Worm (Caenorhabditis elegans) whole organism, L4/young adult: ENCODE data around the gene clh-2.

Experiments
- W03F9.2 ChIP-seq: fragments of 150-350 bp; optimal IDR thresholded peaks from 2 replicates; lab custom pipeline; 2014; ENCODE audit warnings: missing biosample characterization, missing genetic modification characterization
- dao-5 ChIP-seq: sonication (generic microtip); optimal IDR thresholded peaks from 2 replicates; lab custom pipeline; 2016; ENCODE audit warnings: missing genotype, missing genetic modification characterization, moderate library complexity, missing compliant biosample characterization
- him-1 ChIP-seq: sonication (generic microtip); optimal IDR thresholded peaks from 2 replicates; lab custom pipeline; 2016; ENCODE audit warnings: missing genotype, missing genetic modification reagents, missing genetic modification characterization, missing compliant biosample characterization

The clh-2 gene

DNA sequence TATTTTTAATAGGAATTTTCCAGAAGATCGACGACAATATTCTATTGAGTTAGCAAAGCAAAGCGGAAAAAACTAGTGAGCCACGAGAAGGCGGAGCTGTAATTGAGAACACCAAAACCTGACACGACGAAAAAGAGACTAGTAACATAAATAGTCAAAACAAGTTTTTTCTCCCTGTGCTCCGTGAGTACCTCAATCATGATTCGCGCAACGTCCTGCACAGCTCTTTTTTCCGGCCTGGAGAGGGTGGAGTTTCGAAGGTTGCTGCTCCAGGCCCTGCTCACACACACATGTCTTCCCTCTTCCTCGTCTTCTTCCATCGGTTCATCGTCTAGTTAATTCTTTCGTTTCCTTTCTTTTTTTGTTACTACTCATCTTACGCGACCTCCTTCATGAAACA, at the start of gene clh-2:
Gene clh-2 (plus strand): TSS at position 301 of the 400 bp plus-strand sequence.
- no peak for TF ChIP-seq him-1 (tag; lab: Kevin White, UChicago)
- no peak for TF ChIP-seq W03F9.2 (tag; lab: Kevin White, UChicago)
- TF ChIP-seq dao-5 (tag; lab: Kevin White, UChicago), result no peak

DNA sequence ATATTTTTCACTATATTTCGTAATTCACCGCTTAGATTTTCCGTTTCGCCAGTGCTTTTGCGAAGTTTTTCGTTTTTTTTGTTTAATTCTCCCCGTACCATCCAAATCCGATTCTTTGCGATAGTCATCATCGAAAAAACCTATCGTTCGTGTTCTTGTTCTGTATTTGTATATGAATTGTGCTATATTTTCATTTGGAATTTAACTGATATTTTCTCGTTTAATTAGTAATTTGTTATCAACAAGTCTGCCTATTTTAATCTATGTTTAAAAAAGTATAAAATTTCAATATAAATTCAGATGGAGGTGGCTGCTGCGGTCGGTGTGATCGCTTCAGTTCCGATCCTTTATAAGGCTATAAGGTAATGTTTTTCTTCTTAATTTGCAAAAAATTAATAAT, 49.1 kb upstream of the clh-2 start, which contains the start of gene samp-1:
Gene samp-1 (plus strand): TSS at position 301 of the 400 bp plus-strand sequence.
- TF ChIP-seq dao-5 (tag; lab: Kevin White, UChicago), result no peak

DNA sequence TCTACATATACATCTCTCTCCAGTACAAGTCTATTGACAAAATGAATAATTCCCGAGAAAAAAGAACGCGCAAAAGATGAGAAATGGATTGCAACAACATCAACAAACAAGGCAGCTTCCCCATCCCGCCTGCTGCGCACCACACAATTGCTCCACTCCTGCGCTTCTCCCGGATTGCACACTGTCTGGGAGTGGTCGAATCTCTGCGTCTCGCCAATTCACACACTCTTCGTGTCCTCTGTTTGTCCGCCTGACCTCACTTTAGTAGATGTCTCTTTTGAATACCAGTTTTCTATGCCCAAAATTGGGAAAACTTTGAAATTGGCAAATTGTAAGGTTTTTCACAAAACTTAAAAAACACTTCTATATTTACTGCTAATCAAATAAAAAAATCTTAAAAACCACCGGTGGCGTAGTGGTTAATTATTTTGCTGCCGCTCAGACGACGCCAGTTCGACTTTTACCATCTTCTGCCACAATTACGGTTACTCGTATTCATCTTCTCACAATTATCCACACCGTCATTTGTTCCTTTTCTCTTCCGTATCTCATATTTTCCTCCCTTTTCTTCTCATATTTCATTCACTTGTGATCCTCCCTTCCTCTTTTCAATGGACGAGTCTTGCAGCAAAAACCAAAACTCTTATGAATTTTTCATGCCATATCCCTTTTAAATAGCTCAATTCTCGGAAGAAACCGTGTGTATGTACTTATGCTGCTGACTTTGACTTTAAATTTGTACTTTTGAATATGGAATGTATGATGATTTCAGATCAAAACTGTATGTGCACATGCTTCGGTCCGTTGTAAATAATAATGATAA, 45.9 kb upstream of the clh-2 start, which contains the start of gene rsf-1:
Gene rsf-1 (plus strand): TSS at position 773 of the 823 bp plus-strand sequence.
- no peak for TF ChIP-seq dao-5 (tag; lab: Kevin White, UChicago)
- TF ChIP-seq him-1 (tag; lab: Kevin White, UChicago), result no peak
- no peak for TF ChIP-seq W03F9.2 (tag; lab: Kevin White, UChicago)

DNA sequence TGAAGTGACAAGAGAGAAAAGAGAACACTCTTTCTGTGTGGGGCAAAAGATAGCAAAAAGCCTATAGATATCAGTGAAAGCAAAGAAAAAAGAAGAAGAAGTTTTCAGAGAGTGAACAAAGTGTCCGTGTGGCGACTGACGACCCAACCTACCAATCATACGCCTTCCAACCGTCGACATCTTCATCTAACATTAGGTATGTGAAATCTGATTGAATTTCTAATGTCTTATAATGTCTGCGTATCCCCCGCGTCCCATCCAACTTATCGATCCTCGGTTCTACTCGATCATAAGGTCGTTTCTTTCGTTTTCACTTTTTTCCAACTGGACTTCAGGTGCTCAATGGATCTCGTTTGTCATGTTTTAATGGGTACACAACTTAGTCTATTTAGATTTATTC, 44.4 kb upstream of the clh-2 start:
- TF ChIP-seq W03F9.2 (tag; lab: Kevin White, UChicago) (no peak), dao-5 (tag; lab: Kevin White, UChicago) (no peak), him-1 (tag; lab: Kevin White, UChicago) (no peak)

DNA sequence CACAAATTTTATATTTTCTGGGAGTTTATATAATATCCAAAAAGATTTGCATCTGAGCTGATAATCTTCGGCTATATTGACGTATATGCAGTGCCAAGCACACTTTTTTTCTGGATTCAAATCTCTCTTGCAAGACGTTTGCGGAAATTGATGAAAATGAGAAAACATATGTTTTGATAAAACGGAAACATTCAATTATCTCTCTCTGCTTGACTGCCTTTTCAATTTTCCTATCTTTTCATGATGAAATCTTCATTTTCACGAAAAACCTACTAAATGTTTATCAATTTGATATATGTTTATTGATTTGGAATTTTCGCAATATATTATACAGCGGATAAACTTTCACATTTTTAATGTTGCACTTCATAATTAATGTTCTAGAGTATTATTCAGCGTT, 43.7 kb upstream of the clh-2 start:
- TF ChIP-seq him-1 (tag; lab: Kevin White, UChicago), result no peak
- TF ChIP-seq dao-5 (tag; lab: Kevin White, UChicago), result no peak
- no peak for TF ChIP-seq W03F9.2 (tag; lab: Kevin White, UChicago)

DNA sequence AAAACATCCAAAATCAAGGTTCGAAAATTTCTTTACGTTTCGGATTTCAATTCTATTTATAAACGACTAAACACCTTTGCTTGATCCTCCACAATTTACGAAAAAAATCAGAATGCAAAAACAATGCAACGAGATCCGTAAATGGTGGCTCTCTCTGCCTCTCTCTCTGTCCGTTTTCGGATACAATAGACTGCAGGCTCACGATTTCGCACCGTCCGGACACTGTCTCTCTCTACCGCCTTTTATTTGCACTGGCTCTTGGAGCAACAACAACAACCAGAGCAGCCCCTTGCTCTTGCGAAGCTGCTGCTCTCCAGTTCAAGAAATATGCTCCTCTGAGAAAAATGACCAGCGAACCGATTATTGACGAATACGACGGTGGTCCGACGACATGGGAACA, 39.5 kb upstream of the clh-2 start, which contains the start of gene T24F1.7:
Gene T24F1.7 (plus strand): TSS at position 301 of the 400 bp plus-strand sequence.
- TF ChIP-seq W03F9.2 (tag; lab: Kevin White, UChicago) (no peak), him-1 (tag; lab: Kevin White, UChicago) (no peak)

DNA sequence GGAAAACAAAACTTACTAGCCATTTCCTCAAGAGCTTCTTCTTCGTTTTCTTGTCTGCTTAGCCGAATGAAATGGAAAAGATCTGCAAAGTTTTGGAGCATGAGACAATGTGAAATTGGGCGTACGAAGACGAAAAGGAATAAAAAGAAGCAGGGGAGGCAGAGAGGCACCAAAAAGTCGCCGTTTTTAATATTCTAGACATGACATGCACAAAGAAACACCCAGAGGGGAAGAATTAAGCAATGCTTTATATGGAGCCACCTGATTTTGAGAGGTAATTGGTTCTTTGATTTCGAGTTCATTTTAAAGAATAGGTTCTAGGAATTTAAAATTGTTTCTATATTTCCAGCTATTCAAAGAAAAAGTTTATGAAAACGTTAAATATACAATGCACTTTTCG, 37.5 kb upstream of the clh-2 start, which contains the start of gene T24F1.4:
Gene T24F1.4 (minus strand): TSS at position 101 of the 400 bp plus-strand sequence.
- TF ChIP-seq him-1 (tag; lab: Kevin White, UChicago), result no peak
- no peak for TF ChIP-seq dao-5 (tag; lab: Kevin White, UChicago)
- no peak for TF ChIP-seq W03F9.2 (tag; lab: Kevin White, UChicago)

DNA sequence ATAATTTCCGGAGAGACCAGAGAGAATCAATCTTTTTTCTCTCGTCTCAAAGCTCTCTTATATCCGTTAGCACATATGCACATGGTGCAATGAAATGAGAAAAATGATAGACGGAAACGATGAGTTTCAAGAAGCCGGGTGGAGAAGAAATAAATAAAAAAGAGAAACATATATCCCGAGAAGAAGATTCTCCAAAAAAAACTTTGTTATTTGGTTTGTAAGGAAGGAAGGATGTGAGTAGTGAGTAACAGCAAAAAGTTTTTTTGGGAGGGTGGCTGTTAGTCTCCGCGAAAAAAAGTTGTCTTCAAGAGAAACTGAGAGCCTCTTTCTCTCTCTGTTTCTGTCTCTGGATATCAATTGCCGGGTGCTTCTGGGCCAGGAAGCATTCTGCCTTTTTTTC, 35.0 kb upstream of the clh-2 start:
- TF ChIP-seq dao-5 (tag; lab: Kevin White, UChicago) (no peak), W03F9.2 (tag; lab: Kevin White, UChicago) (no peak), him-1 (tag; lab: Kevin White, UChicago) (no peak)

DNA sequence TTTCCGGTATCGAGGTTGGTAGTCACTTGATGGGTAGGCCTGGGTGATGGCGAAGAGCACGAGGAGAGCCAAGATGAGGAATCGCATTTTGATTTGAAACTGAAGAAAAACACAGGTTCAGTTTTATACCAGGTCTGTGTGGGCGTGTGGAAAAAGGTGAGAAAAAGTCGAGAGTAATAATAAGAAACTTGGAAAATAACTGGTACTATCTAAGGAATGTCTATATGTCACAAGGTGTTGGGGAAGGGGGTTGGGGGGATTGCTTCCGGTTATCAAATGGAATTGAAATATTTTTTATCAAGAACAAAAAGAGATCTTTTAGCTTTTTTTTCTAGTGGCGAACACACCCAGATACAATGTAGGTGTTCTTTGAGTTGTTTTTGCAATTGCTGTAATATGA, 32.1 kb upstream of the clh-2 start, which contains the start of gene nlp-51:
Gene nlp-51 (minus strand): TSS at position 101 of the 400 bp plus-strand sequence.
- no peak for TF ChIP-seq W03F9.2 (tag; lab: Kevin White, UChicago)
- no peak for TF ChIP-seq dao-5 (tag; lab: Kevin White, UChicago)

DNA sequence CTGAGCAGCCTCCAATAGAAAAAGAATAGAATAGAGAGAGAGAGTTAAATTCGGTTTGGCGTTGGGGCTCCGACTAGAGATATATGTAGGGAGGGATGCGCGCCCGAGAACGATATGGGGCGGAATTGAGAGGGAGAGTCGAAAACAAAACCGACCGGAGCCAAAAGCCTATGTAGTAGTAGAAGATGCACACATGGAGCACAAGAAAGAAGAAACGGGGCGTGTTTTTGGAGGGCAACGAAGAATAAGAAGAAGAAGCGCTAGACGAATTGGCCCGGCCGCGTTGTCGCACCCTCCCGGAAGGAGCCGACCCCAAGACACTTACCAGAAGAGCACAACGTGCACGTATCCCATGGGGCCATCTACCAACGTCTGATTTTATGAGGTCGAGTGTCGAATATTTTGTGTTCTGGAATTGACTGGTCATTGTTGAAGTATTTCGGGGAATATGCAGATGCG, 22.6 kb upstream of the clh-2 start, which contains the start of gene tag-180:
Gene tag-180 (minus strand): TSS at position 409 of the 459 bp plus-strand sequence.
- TF ChIP-seq W03F9.2 (tag; lab: Kevin White, UChicago) (no peak), him-1 (tag; lab: Kevin White, UChicago) (no peak), dao-5 (tag; lab: Kevin White, UChicago) (no peak)

DNA sequence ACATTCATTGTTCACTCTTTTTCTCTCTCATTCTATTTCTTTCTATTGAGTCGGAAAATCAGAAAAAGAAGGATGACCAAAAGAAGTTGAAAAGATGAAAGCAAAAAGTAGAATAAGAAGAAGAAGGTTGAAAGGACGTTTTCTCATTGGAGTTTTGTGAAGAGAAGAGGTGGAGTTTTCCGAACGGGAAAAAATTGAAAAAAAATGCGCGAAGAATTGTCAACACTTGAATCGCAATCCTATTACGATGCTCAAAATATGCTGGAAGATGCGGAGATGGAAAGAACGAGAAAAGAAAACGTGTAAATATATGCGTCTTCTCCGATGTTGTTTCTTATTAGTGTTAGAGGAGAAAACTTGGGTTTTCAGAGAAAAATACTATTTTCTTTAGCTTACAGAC, 18.3 kb upstream of the clh-2 start:
- no peak for TF ChIP-seq dao-5 (tag; lab: Kevin White, UChicago)
- TF ChIP-seq W03F9.2 (tag; lab: Kevin White, UChicago), result no peak

DNA sequence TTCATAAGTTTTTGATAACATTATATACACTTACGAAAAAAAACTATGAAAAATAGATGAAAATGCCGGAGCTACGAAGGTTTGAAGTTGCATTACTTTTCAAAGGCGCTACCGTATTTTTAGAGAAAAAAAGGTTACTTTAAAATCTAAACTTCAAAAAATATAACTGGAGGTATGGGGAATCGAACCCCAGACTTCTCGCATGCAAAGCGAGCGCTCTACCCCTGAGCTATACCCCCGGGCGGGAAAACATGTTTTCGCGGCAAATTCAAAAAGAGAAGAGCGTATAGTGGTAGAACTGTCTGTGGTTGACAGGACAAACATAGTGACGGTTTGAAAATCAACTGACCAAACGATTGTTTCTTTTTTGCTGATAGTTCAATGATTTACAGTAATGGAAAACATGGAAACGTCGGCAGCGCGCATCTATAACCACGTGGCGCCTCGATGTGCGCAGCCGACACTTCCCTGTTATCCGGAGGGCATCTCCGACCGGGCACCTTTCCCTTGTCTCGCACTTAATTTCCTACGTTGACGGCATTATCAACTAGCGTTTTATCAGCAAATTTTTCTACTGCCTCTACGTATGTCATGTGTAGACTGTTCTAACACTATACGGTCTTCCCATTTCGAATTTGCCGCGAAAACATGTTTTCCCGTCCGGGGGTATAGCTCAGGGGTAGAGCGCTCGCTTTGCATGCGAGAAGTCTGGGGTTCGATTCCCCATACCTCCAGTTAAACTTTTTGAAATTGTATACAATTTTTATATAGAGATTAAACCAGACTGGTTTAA, 17.7 kb upstream of the clh-2 start:
- TF ChIP-seq dao-5 (tag; lab: Kevin White, UChicago), result no peak
- no peak for TF ChIP-seq W03F9.2 (tag; lab: Kevin White, UChicago)
- TF ChIP-seq him-1 (tag; lab: Kevin White, UChicago), result no peak

DNA sequence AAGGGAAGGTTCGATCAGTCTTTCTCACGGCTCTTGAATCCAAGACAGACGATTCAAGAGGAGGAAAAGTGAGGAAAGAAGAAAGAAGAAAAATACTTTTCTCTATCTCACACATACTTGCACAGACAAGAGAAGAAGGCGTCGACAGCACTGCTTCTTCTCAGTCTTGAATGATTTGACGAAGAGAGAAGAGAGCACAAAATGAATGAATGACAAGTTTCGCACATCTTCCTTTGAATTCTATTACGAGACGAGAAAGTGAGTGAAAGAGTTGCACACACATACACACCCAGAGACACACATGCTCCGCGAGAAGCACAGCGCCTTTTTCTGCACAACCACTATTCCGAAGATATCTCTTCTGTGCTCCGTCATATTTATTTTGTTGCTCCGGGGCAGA, 16.0 kb upstream of the clh-2 start:
- no peak for TF ChIP-seq W03F9.2 (tag; lab: Kevin White, UChicago)
- no peak for TF ChIP-seq him-1 (tag; lab: Kevin White, UChicago)
- no peak for TF ChIP-seq dao-5 (tag; lab: Kevin White, UChicago)
